Worm (Caenorhabditis elegans) whole organism, young adult: Measurements from ENCODE around the gene cct-6.
A peak's percentile ranks its signal among the peaks of the same experiment; 100 is the strongest.

Experiments
- D2030.7 ChIP-seq: fragments of 200-800 bp; sonication (Bioruptor generic); IDR thresholded peaks from 2 replicates; pipeline ENCODE4 v1.3.6; 2022; ENCODE audit warnings: missing genetic modification reagents, missing genetic modification characterization, missing compliant biosample characterization
- F33H1.4 ChIP-seq: fragments of 200-800 bp; sonication (Bioruptor generic); IDR thresholded peaks from 2 replicates; pipeline ENCODE4 v1.3.6; 2022; ENCODE audit warnings: missing genetic modification reagents, missing genetic modification characterization, missing compliant biosample characterization
- F39B2.1 ChIP-seq: fragments of 200-800 bp; sonication (Bioruptor generic); IDR thresholded peaks from 2 replicates; pipeline ENCODE4 v1.3.6; 2022; ENCODE audit warnings: missing genetic modification reagents, missing genetic modification characterization, missing compliant biosample characterization
- F49E8.2 ChIP-seq: sonication (generic microtip); optimal IDR thresholded peaks from 3 replicates; lab custom pipeline; 2017; ENCODE audit warnings: missing genetic modification characterization, mild to moderate bottlenecking, missing compliant biosample characterization, antibody characterized with exemption, moderate library complexity; ENCODE audit not compliant: insufficient read depth
- F57A8.1 ChIP-seq: fragments of 200-800 bp; sonication (Bioruptor generic); optimal IDR thresholded peaks from 2 replicates; lab custom pipeline; 2018; ENCODE audit warnings: mild to moderate bottlenecking, missing genetic modification characterization, moderate library complexity, missing compliant biosample characterization
- K11D2.4 ChIP-seq: fragments of 200-800 bp; sonication (Bioruptor generic); IDR thresholded peaks from 2 replicates; pipeline ENCODE4 v1.3.6; 2022; ENCODE audit warnings: missing genetic modification reagents, missing genetic modification characterization, missing compliant biosample characterization
- K12H6.12 ChIP-seq: fragments of 200-800 bp; sonication (Bioruptor generic); optimal IDR thresholded peaks from 2 replicates; lab custom pipeline; 2018; ENCODE audit warnings: mild to moderate bottlenecking, missing genetic modification characterization, missing compliant biosample characterization
- T07F8.4 ChIP-seq: sonication (generic microtip); optimal IDR thresholded peaks from 2 replicates; lab custom pipeline; 2016; ENCODE audit warnings: mild to moderate bottlenecking, missing genetic modification characterization, moderate library complexity, missing compliant biosample characterization
- Y53F4B.3 ChIP-seq: fragments of 200-800 bp; sonication (Bioruptor generic); IDR thresholded peaks from 2 replicates; pipeline ENCODE4 v1.3.6; 2022; ENCODE audit warnings: missing genetic modification reagents, missing genetic modification characterization, missing compliant biosample characterization
- Y53G8AR.9 ChIP-seq: fragments of 200-800 bp; sonication (Bioruptor generic); conservative IDR thresholded peaks from 2 replicates; pipeline ENCODE4 v1.3.6; 2022; ENCODE audit warnings: missing genetic modification reagents, missing genetic modification characterization, missing compliant biosample characterization
- ZK185.1 ChIP-seq: sonication (generic microtip); optimal IDR thresholded peaks from 2 replicates; lab custom pipeline; 2016; ENCODE audit warnings: mild to moderate bottlenecking, missing genetic modification characterization, missing compliant biosample characterization; ENCODE audit not compliant: poor library complexity, severe bottlenecking
- akir-1 ChIP-seq: fragments of 200-800 bp; sonication (Bioruptor generic); optimal IDR thresholded peaks from 2 replicates; lab custom pipeline; 2018; ENCODE audit warnings: mild to moderate bottlenecking, missing genetic modification characterization, moderate library complexity, missing compliant biosample characterization
- ama-1 ChIP-seq, 3 experiments: fragments of 150-350 bp in 1 of 3; sonication (generic microtip) in 2 of 3; optimal IDR thresholded peaks; 2 replicates each; lab custom pipeline; 2014 to 2018; ENCODE audit warnings: missing biosample characterization in 2 of 3, missing genetic modification characterization in 2 of 3, missing genetic modification reagents in 2 of 3
- bed-1 ChIP-seq: fragments of 200-800 bp; sonication (Bioruptor generic); IDR thresholded peaks from 2 replicates; pipeline ENCODE4 v1.3.6; 2022; ENCODE audit warnings: missing genetic modification reagents, missing genetic modification characterization, missing compliant biosample characterization
- ccch-3 ChIP-seq: fragments of 200-800 bp; sonication (Bioruptor generic); optimal IDR thresholded peaks from 2 replicates; lab custom pipeline; 2018; ENCODE audit warnings: mild to moderate bottlenecking, missing genetic modification characterization, missing compliant biosample characterization
- cebp-1 ChIP-seq, 2 experiments: fragments of 200-800 bp in 1 of 2; sonication (Bioruptor generic) in 1 of 2; sonication (generic microtip) in 1 of 2; IDR thresholded peaks in 1 of 2; optimal IDR thresholded peaks in 1 of 2; 2 replicates each; pipeline versions ENCODE4 v1.3.6 to Lab custom; 2017 to 2022; ENCODE audit warnings: missing compliant biosample characterization in 2 of 2, missing genetic modification characterization in 2 of 2, mild to moderate bottlenecking in 1 of 2, missing genetic modification reagents in 1 of 2, moderate library complexity in 1 of 2
- cebp-2 ChIP-seq: fragments of 200-800 bp; sonication (Bioruptor generic); IDR thresholded peaks from 2 replicates; pipeline ENCODE4 v1.3.6; 2022; ENCODE audit warnings: missing genetic modification characterization, missing compliant biosample characterization
- dox-1 ChIP-seq: fragments of 200-800 bp; sonication (Bioruptor generic); IDR thresholded peaks from 2 replicates; pipeline ENCODE4 v1.3.6; 2022; ENCODE audit warnings: missing genetic modification reagents, missing genetic modification characterization, missing compliant biosample characterization
- efl-1 ChIP-seq: fragments of 150-350 bp; optimal IDR thresholded peaks from 2 replicates; lab custom pipeline; 2014; ENCODE audit warnings: missing biosample characterization, missing genetic modification reagents, missing genetic modification characterization
- egl-44 ChIP-seq: fragments of 200-800 bp; sonication (Bioruptor generic); IDR thresholded peaks from 2 replicates; pipeline ENCODE4 v1.3.6; 2022; ENCODE audit warnings: missing genetic modification reagents, missing genetic modification characterization, missing compliant biosample characterization
- egrh-3 ChIP-seq: fragments of 200-800 bp; sonication (Bioruptor generic); IDR thresholded peaks from 2 replicates; pipeline ENCODE4 v1.3.6; 2022; ENCODE audit warnings: missing genetic modification reagents, missing genetic modification characterization, missing compliant biosample characterization
- ekl-4 ChIP-seq: fragments of 200-800 bp; sonication (Bioruptor generic); IDR thresholded peaks from 2 replicates; pipeline ENCODE4 v1.3.6; 2022; ENCODE audit warnings: missing genetic modification reagents, missing genetic modification characterization, missing compliant biosample characterization
- fkh-3 ChIP-seq: sonication (generic microtip); optimal IDR thresholded peaks from 2 replicates; lab custom pipeline; 2016; ENCODE audit warnings: mild to moderate bottlenecking, missing genetic modification characterization, missing compliant biosample characterization
- hmg-1.2 ChIP-seq: fragments of 200-800 bp; sonication (Bioruptor generic); IDR thresholded peaks from 2 replicates; pipeline ENCODE4 v1.3.6; 2022; ENCODE audit warnings: missing genetic modification reagents, missing genetic modification characterization, missing compliant biosample characterization
- hsf-1 ChIP-seq: fragments of 200-800 bp; sonication (Bioruptor generic); IDR thresholded peaks from 2 replicates; pipeline ENCODE4 v1.3.6; 2022; ENCODE audit warnings: missing genetic modification reagents, missing genetic modification characterization, missing compliant biosample characterization
- lin-35 ChIP-seq, 3 experiments: fragments of 150-350 bp in 2 of 3; sonication (generic microtip) in 1 of 3; optimal IDR thresholded peaks; 2 replicates each; lab custom pipeline; 2014 to 2018; ENCODE audit warnings: missing biosample characterization in 3 of 3, missing genetic modification characterization in 3 of 3, missing genetic modification reagents in 3 of 3
- lsy-27 ChIP-seq: sonication (generic microtip); optimal IDR thresholded peaks from 2 replicates; lab custom pipeline; 2017; ENCODE audit warnings: missing genetic modification characterization, mild to moderate bottlenecking, missing compliant biosample characterization, antibody characterized with exemption, missing genotype, borderline replicate concordance; ENCODE audit not compliant: insufficient read depth
- madf-10 ChIP-seq: sonication (generic microtip); optimal IDR thresholded peaks from 2 replicates; lab custom pipeline; 2016; ENCODE audit warnings: mild to moderate bottlenecking, missing genetic modification characterization, missing compliant biosample characterization
- madf-3 ChIP-seq: fragments of 200-800 bp; sonication (Bioruptor generic); IDR thresholded peaks from 2 replicates; pipeline ENCODE4 v1.3.6; 2022; ENCODE audit warnings: missing genetic modification reagents, missing genetic modification characterization, missing compliant biosample characterization
- madf-6 ChIP-seq: fragments of 200-800 bp; sonication (Bioruptor generic); IDR thresholded peaks from 2 replicates; pipeline ENCODE4 v1.3.6; 2022; ENCODE audit warnings: missing genetic modification reagents, missing genetic modification characterization, missing compliant biosample characterization
- mes-4 ChIP-seq: sonication (generic microtip); optimal IDR thresholded peaks from 2 replicates; lab custom pipeline; 2016; ENCODE audit warnings: missing genotype, missing genetic modification characterization, missing compliant biosample characterization
- nfya-2 ChIP-seq: fragments of 200-800 bp; sonication (Bioruptor generic); IDR thresholded peaks from 2 replicates; pipeline ENCODE4 v1.3.6; 2022; ENCODE audit warnings: missing genetic modification reagents, missing genetic modification characterization, missing compliant biosample characterization
- nfyb-1 ChIP-seq: fragments of 200-800 bp; sonication (Bioruptor generic); IDR thresholded peaks from 2 replicates; pipeline ENCODE4 v1.3.6; 2022; ENCODE audit warnings: missing genetic modification reagents, missing genetic modification characterization, missing compliant biosample characterization
- pbrm-1 ChIP-seq: fragments of 200-800 bp; sonication (Bioruptor generic); IDR thresholded peaks from 2 replicates; pipeline ENCODE4 v1.3.6; 2022; ENCODE audit warnings: missing genetic modification reagents, missing genetic modification characterization, missing compliant biosample characterization
- somi-1 ChIP-seq: fragments of 200-800 bp; sonication (Bioruptor generic); optimal IDR thresholded peaks from 2 replicates; lab custom pipeline; 2018; ENCODE audit warnings: mild to moderate bottlenecking, missing genetic modification characterization, missing compliant biosample characterization
- tbp1 ChIP-seq: fragments of 200-800 bp; sonication (Bioruptor generic); optimal IDR thresholded peaks from 2 replicates; lab custom pipeline; 2018; ENCODE audit warnings: mild to moderate bottlenecking, missing genetic modification characterization, missing compliant biosample characterization
- tlf-1 ChIP-seq: fragments of 200-800 bp; sonication (Bioruptor generic); optimal IDR thresholded peaks from 2 replicates; lab custom pipeline; 2018; ENCODE audit warnings: mild to moderate bottlenecking, missing genetic modification characterization, missing compliant biosample characterization
- zfh-2 ChIP-seq: fragments of 200-800 bp; sonication (Bioruptor generic); conservative IDR thresholded peaks from 2 replicates; pipeline ENCODE4 v1.3.6; 2022; ENCODE audit warnings: missing genetic modification reagents, missing genetic modification characterization, missing compliant biosample characterization
- zim-3 ChIP-seq: sonication (generic microtip); optimal IDR thresholded peaks from 2 replicates; lab custom pipeline; 2017; ENCODE audit warnings: mild to moderate bottlenecking, missing genetic modification characterization, moderate library complexity, missing compliant biosample characterization
- ztf-18 ChIP-seq: sonication (generic microtip); optimal IDR thresholded peaks from 2 replicates; lab custom pipeline; 2016; ENCODE audit warnings: missing genotype, mild to moderate bottlenecking, missing genetic modification characterization, missing compliant biosample characterization
- ztf-26 ChIP-seq: sonication (generic microtip); optimal IDR thresholded peaks from 2 replicates; lab custom pipeline; 2017; ENCODE audit warnings: missing genetic modification characterization, missing compliant biosample characterization
- ztf-28 ChIP-seq: fragments of 200-800 bp; sonication (Bioruptor generic); IDR thresholded peaks from 2 replicates; pipeline ENCODE4 v1.3.6; 2022; ENCODE audit warnings: missing genetic modification reagents, missing genetic modification characterization, missing compliant biosample characterization

The cct-6 gene

DNA sequence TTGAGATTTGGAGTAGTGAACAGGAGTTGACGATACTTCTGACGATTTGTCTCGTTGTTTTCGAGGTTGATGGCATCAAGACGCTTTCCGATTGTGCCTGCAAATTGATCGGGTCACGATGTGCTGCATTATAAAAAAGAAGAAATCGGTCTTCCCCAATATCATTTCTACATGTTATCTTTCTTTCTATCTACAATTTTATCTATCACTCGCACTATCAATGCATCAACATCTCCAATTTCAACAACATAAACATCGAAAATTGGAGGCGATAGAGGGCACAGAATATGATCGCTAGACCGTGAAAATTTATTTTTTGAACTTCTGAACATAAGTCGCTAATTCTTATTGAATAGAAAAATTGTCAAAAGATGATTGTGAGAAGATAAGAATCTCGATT is 20.2 kb upstream of the cct-6 start:
- TF ChIP-seq zim-3 (tag; lab: Kevin White, UChicago): no peak
- TF ChIP-seq madf-3 (GFP tag; lab: Robert Waterston, UW): no peak
- no peak for TF ChIP-seq fkh-3 (tag; lab: Kevin White, UChicago)
- no peak for TF ChIP-seq ztf-18
- TF ChIP-seq F49E8.2 (tag; lab: Kevin White, UChicago): no peak
- TF ChIP-seq D2030.7 (GFP tag; lab: Robert Waterston, UW): no peak
- TF ChIP-seq hmg-1.2: no peak
- TF ChIP-seq K11D2.4 (GFP tag; lab: Robert Waterston, UW): no peak
- no peak for TF ChIP-seq tbp1 (GFP tag; lab: Kevin White, UChicago)
- TF ChIP-seq lsy-27 (tag; lab: Kevin White, UChicago): no peak
- TF ChIP-seq Y53F4B.3 (GFP tag; lab: Robert Waterston, UW): no peak
- TF ChIP-seq akir-1 (GFP tag; lab: Kevin White, UChicago): no peak
- TF ChIP-seq F33H1.4 (GFP tag; lab: Robert Waterston, UW): no peak
- TF ChIP-seq dox-1 (GFP tag; lab: Robert Waterston, UW): no peak

ce11 chrIII:5875418-5875702 is 19.9 kb upstream of the cct-6 start:
- TF ChIP-seq F57A8.1 (GFP tag; lab: Kevin White, UChicago) (no peak), Y53G8AR.9 (0 out of 2 replicates have a peak, but pooled peaks have one; percentile 24), cebp-2 (no peak), ztf-28 (GFP tag; lab: Robert Waterston, UW) (0 out of 2 replicates have a peak, but pooled peaks have one; percentile 41), Y53F4B.3 (GFP tag; lab: Robert Waterston, UW) (no peak), cebp-1 (GFP tag; IDR thresholded peaks at IDR 0.05; lab: Robert Waterston, UW) (no peak), cebp-1 (tag; optimal IDR thresholded peaks at IDR 0.05; lab: Kevin White, UChicago) (no peak), F39B2.1 (GFP tag; lab: Robert Waterston, UW) (no peak), zfh-2 (GFP tag; lab: Robert Waterston, UW) (peak; percentile 61; the same call in 1 of the 2 replicates), dox-1 (GFP tag; lab: Robert Waterston, UW) (peak; percentile 21; the same call in 1 of the 2 replicates), ztf-26 (tag; lab: Kevin White, UChicago) (peak; percentile 4), hsf-1 (0 out of 2 replicates have a peak, but pooled peaks have one; percentile 38)

DNA sequence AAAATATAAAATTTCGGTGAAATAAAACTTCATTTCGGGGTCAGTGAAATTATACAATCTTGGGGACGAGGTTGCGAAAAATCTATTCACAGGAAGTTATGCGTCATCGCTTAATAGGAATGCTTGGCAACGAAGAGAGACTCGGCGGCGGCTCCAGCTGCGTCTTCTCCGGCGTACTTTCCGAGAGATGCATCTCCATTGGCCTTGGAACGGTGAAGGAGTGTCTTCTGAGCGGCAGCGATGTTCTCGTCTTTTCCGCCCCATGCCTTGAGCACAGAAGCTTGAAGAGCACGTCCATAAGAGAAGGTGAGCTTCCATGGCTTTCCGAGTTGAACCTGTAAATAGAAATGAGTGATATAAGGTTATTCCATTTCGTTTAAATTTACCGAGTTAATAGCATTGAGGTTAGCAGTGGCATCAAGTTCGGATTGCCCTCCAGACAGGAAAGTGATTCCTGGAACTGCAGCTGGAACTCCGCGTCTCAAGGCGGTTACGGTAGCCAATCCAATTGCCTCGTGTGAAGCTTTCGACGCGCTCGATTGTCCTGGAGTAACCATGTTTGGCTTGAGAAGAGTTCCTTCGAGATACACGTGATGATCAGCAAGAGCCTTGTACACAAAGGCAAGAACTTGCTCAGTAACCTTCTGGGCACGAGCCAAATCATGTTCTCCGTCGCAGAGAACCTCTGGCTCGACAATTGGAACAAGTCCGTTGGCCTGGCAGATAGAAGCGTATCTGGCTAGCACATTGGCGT is 19.4 kb upstream of the cct-6 start:
- TF ChIP-seq egrh-3 (GFP tag; lab: Robert Waterston, UW) (peak; percentile 28; the same call in 1 of the 2 replicates), zfh-2 (GFP tag; lab: Robert Waterston, UW) (peak; percentile 54; the same call in 1 of the 2 replicates), ama-1 (optimal IDR thresholded peaks at IDR 0.05; lab: Kevin White, UChicago) (peak; percentile 51), ama-1 (GFP tag; optimal IDR thresholded peaks at IDR 0.05; lab: Kevin White, UChicago) (no peak), pbrm-1 (GFP tag; lab: Robert Waterston, UW) (0 out of 2 replicates have a peak, but pooled peaks have one; percentile 4), hmg-1.2 (no peak), nfya-2 (no peak), efl-1 (no peak), ZK185.1 (no peak), lin-35 (GFP tag; optimal IDR thresholded peaks at IDR 0.05; lab: Kevin White, UChicago) (no peak), ekl-4 (0 out of 2 replicates have a peak, but pooled peaks have one; percentile 10)

ce11 chrIII:5874263-5874662 is 18.8 kb upstream of the cct-6 start:
- TF ChIP-seq K12H6.12 (tag; lab: Kevin White, UChicago) (no peak), T07F8.4 (tag; lab: Kevin White, UChicago) (no peak), madf-3 (GFP tag; lab: Robert Waterston, UW) (peak; percentile 69; the same call in 1 of the 2 replicates), mes-4 (tag; lab: Kevin White, UChicago) (no peak), somi-1 (peak; percentile 57), K11D2.4 (GFP tag; lab: Robert Waterston, UW) (no peak), tlf-1 (peak; percentile 41), ekl-4 (peak; percentile 65), ccch-3 (no peak), nfyb-1 (GFP tag; lab: Robert Waterston, UW) (peak; percentile 62), bed-1 (GFP tag; lab: Robert Waterston, UW) (no peak), egl-44 (GFP tag; lab: Robert Waterston, UW) (no peak), madf-6 (GFP tag; lab: Robert Waterston, UW) (peak; percentile 11; the same call in 1 of the 2 replicates), madf-10 (tag; lab: Kevin White, UChicago) (peak; percentile 38)
